Worm (Caenorhabditis elegans) whole organism, L4/young adult: ENCODE measurements around the gene Y113G7B.11.

Experiments
- W03F9.2 ChIP-seq: fragments of 150-350 bp; optimal IDR thresholded peaks from 2 replicates; lab custom pipeline; 2014; ENCODE audit warnings: missing biosample characterization, missing genetic modification characterization
- dao-5 ChIP-seq: sonication (generic microtip); optimal IDR thresholded peaks from 2 replicates; lab custom pipeline; 2016; ENCODE audit warnings: missing genotype, missing genetic modification characterization, moderate library complexity, missing compliant biosample characterization

DNA sequence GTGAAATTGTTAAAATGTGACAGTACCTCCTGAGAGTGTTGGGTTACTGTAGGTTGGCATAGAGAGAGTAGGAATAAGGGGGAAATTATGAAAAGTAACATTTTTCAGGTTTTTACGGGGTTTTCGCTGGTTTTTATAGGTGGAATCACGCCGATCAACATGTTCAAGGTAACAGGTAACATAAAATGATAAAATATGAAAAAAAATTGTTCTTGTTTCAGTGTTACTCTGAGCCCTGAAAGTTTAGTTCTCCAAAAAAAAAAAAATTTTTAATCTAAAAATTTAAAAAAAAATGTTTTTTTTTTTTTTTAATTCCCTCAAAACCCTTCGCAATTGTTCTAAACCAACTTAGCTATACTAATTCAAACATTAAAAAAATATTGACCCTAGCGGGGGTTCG lies 18.6 kb upstream of the Y113G7B.11 start, which contains the start of gene Y113G7B.15:
- TF ChIP-seq W03F9.2 (tag; lab: Kevin White, UChicago) (no peak), dao-5 (tag; lab: Kevin White, UChicago) (no peak)
